Fruit fly (Drosophila melanogaster): Measurements from ENCODE around the gene PIG-F.

PIG-F gene

dm6 chr3L:19642448-19643020 is 30.3 kb downstream of the PIG-F start, which contains the start of gene Rnf146:
Gene Rnf146 (minus strand): TSS chr3L:19642816.
- TF ChIP-seq MESR4 (GFP tag; optimal IDR thresholded peaks at IDR 0.05) (peak; percentile 75), Ada2b (GFP tag; IDR thresholded peaks at IDR 0.05) (no peak), CG6175 (GFP tag; IDR thresholded peaks at IDR 0.05) (no peak), ara (GFP tag; IDR thresholded peaks at IDR 0.05) (no peak), otp (GFP tag; IDR thresholded peaks at IDR 0.05) (no peak), CG31365 (tag; optimal IDR thresholded peaks at IDR 0.05) (no peak), Xbp1 (GFP tag; optimal IDR thresholded peaks at IDR 0.05) (no peak), CG15479 (GFP tag; optimal IDR thresholded peaks at IDR 0.05) (no peak), corto (GFP tag; optimal IDR thresholded peaks at IDR 0.05) (no peak), BEAF-32 (GFP tag; optimal IDR thresholded peaks at IDR 0.05) (peak; percentile 15), pum (GFP tag; optimal IDR thresholded peaks at IDR 0.05) (no peak), Optix (GFP tag; IDR thresholded peaks at IDR 0.05) (0 out of 3 replicates have a peak, but pooled peaks have one; percentile 17), CG11456 (GFP tag; IDR thresholded peaks at IDR 0.05) (no peak), Awh (GFP tag; IDR thresholded peaks at IDR 0.05) (no peak), CG3995 (GFP tag; optimal IDR thresholded peaks at IDR 0.05) (no peak), CHES-1-like (GFP tag; optimal IDR thresholded peaks at IDR 0.05) (peak; percentile 13), CG17361 (GFP tag; IDR thresholded peaks at IDR 0.05) (peak; percentile 24; the same call in 1 of the 3 replicates), CG15073 (GFP tag; optimal IDR thresholded peaks at IDR 0.05) (no peak), CG1529 (GFP tag; optimal IDR thresholded peaks at IDR 0.05) (no peak), Ssrp (tag; optimal IDR thresholded peaks at IDR 0.05) (no peak), CG15514 (GFP tag; optimal IDR thresholded peaks at IDR 0.05) (peak; percentile 29), Dp (GFP tag; optimal IDR thresholded peaks at IDR 0.05) (peak; percentile 94), ems (GFP tag; optimal IDR thresholded peaks at IDR 0.05) (no peak), Dref (GFP tag; IDR thresholded peaks at IDR 0.05) (no peak), Dbx (GFP tag; IDR thresholded peaks at IDR 0.05) (0 out of 3 replicates have a peak, but pooled peaks have one; percentile 15), D (optimal IDR thresholded peaks at IDR 0.05) (peak; percentile 45), D (GFP tag; optimal IDR thresholded peaks at IDR 0.05) (no peak), Rx (GFP tag; IDR thresholded peaks at IDR 0.05) (no peak), Hmx (GFP tag; optimal IDR thresholded peaks at IDR 0.05) (no peak), z (GFP tag; IDR thresholded peaks at IDR 0.05) (0 out of 3 replicates have a peak, but pooled peaks have one; percentile 43), CG7786 (GFP tag; optimal IDR thresholded peaks at IDR 0.05) (no peak), CG17829 (tag; optimal IDR thresholded peaks at IDR 0.05) (peak; percentile 27), CG7745 (tag; optimal IDR thresholded peaks at IDR 0.05) (no peak), CG6813 (GFP tag; optimal IDR thresholded peaks at IDR 0.05) (no peak), CG15601 (tag; optimal IDR thresholded peaks at IDR 0.05) (peak; percentile 26), Doc2 (GFP tag; IDR thresholded peaks at IDR 0.05) (no peak), CG12942 (GFP tag; optimal IDR thresholded peaks at IDR 0.05) (no peak), mirr (GFP tag; optimal IDR thresholded peaks at IDR 0.05) (no peak), CG11723 (GFP tag; optimal IDR thresholded peaks at IDR 0.05) (no peak), Ets97D (GFP tag; optimal IDR thresholded peaks at IDR 0.05) (peak; percentile 65), danr (GFP tag; IDR thresholded peaks at IDR 0.05) (no peak), CG4730 (GFP tag; IDR thresholded peaks at IDR 0.05) (no peak), CG10654 (GFP tag; optimal IDR thresholded peaks at IDR 0.05) (no peak), pb (GFP tag; optimal IDR thresholded peaks at IDR 0.05) (no peak), CG1792 (GFP tag; optimal IDR thresholded peaks at IDR 0.05) (no peak), Dll (GFP tag; IDR thresholded peaks at IDR 0.05; ENCODE audit: partially characterized antibody) (peak; percentile 46; the same call in 1 of the 4 replicates), slp2 (GFP tag; optimal IDR thresholded peaks at IDR 0.05) (no peak), dati (GFP tag; IDR thresholded peaks at IDR 0.05) (no peak), E2f2 (GFP tag; IDR thresholded peaks at IDR 0.05) (peak; percentile 97), CG4424 (GFP tag; optimal IDR thresholded peaks at IDR 0.05) (no peak), luna (GFP tag; optimal IDR thresholded peaks at IDR 0.05) (no peak), Fer1 (GFP tag; optimal IDR thresholded peaks at IDR 0.05) (peak; percentile 29)

Measured in whole organism, embryonic.